Fruit fly (Drosophila melanogaster) whole organism, prepupa: ENCODE results near the gene CG32590.

Experiments
- Blimp-1 ChIP-seq: fragments of 200-800 bp; sonication (Bioruptor generic); optimal IDR thresholded peaks from 3 replicates; lab custom pipeline; 2017; ENCODE audit warnings: missing biosample characterization, missing genetic modification characterization, mild to moderate bottlenecking, moderate library complexity, missing genetic modification reagents
- CG10631 ChIP-seq: fragments of 200-800 bp; sonication (Bioruptor generic); optimal IDR thresholded peaks from 2 replicates; lab custom pipeline; 2016; ENCODE audit warnings: missing biosample characterization, missing genetic modification characterization
- CG10669 ChIP-seq: fragments of 200-800 bp; sonication (Bioruptor generic); optimal IDR thresholded peaks from 3 replicates; lab custom pipeline; 2018; ENCODE audit warnings: missing biosample characterization, mild to moderate bottlenecking, missing genetic modification characterization, moderate library complexity
- CG11762 ChIP-seq: fragments of 200-800 bp; sonication (Bioruptor generic); optimal IDR thresholded peaks from 3 replicates; lab custom pipeline; 2016; ENCODE audit warnings: missing biosample characterization, missing genetic modification characterization; ENCODE audit not compliant: insufficient read depth
- CG11902 ChIP-seq: fragments of 200-800 bp; sonication (Bioruptor generic); optimal IDR thresholded peaks from 3 replicates; lab custom pipeline; 2016; ENCODE audit warnings: missing biosample characterization, missing genetic modification characterization
- CG1621 ChIP-seq: fragments of 200-800 bp; sonication (Bioruptor generic); optimal IDR thresholded peaks from 3 replicates; lab custom pipeline; 2018; ENCODE audit warnings: missing biosample characterization, mild to moderate bottlenecking, missing genetic modification characterization
- CG16779 ChIP-seq: fragments of 200-800 bp; sonication (Bioruptor generic); optimal IDR thresholded peaks from 3 replicates; lab custom pipeline; 2017; ENCODE audit warnings: missing biosample characterization, mild to moderate bottlenecking, missing genetic modification characterization
- CG3032 ChIP-seq: fragments of 200-800 bp; optimal IDR thresholded peaks from 2 replicates; lab custom pipeline; 2019; ENCODE audit warnings: missing biosample characterization, mild to moderate bottlenecking, missing genetic modification characterization, moderate library complexity
- CG31627 ChIP-seq: fragments of 200-800 bp; sonication (Bioruptor generic); optimal IDR thresholded peaks from 3 replicates; lab custom pipeline; 2016; ENCODE audit warnings: missing biosample characterization, missing genetic modification characterization
- CG32006 ChIP-seq: fragments of 200-800 bp; sonication (Bioruptor generic); optimal IDR thresholded peaks from 3 replicates; lab custom pipeline; 2017; ENCODE audit warnings: missing biosample characterization, mild to moderate bottlenecking, missing genetic modification characterization
- CG34406 ChIP-seq: fragments of 200-800 bp; sonication (Bioruptor generic); optimal IDR thresholded peaks from 3 replicates; lab custom pipeline; 2016; ENCODE audit warnings: missing biosample characterization, missing genetic modification characterization
- CG3919 ChIP-seq: fragments of 200-800 bp; sonication (Bioruptor generic); optimal IDR thresholded peaks from 3 replicates; lab custom pipeline; 2016; ENCODE audit warnings: missing biosample characterization, missing genetic modification characterization
- CG4318 ChIP-seq: fragments of 200-800 bp; sonication (Bioruptor generic); optimal IDR thresholded peaks from 3 replicates; lab custom pipeline; 2017; ENCODE audit warnings: missing biosample characterization, mild to moderate bottlenecking, missing genetic modification characterization
- CG6163 ChIP-seq: fragments of 200-800 bp; sonication (Bioruptor generic); IDR thresholded peaks from 3 replicates; pipeline ENCODE4 v1.3.6; 2022; ENCODE audit warnings: missing biosample characterization, missing genetic modification characterization
- CG6276 ChIP-seq: fragments of 200-800 bp; sonication (Bioruptor generic); optimal IDR thresholded peaks from 2 replicates; lab custom pipeline; 2017; ENCODE audit warnings: missing biosample characterization, mild to moderate bottlenecking, missing genetic modification characterization
- CG6792 ChIP-seq: fragments of 200-800 bp; sonication (Bioruptor generic); optimal IDR thresholded peaks from 3 replicates; lab custom pipeline; 2016; ENCODE audit warnings: missing biosample characterization, missing genetic modification characterization
- CG6808 ChIP-seq: fragments of 200-800 bp; sonication (Bioruptor generic); optimal IDR thresholded peaks from 3 replicates; lab custom pipeline; 2017; ENCODE audit warnings: missing biosample characterization, missing genetic modification characterization, mild to moderate bottlenecking, moderate library complexity, missing genetic modification reagents
- CG7368 ChIP-seq: fragments of 200-800 bp; sonication (Bioruptor generic); optimal IDR thresholded peaks from 3 replicates; lab custom pipeline; 2016; ENCODE audit warnings: missing biosample characterization, missing genetic modification characterization
- CG8119 ChIP-seq: fragments of 200-800 bp; sonication (Bioruptor generic); IDR thresholded peaks from 3 replicates; pipeline ENCODE4 v1.3.6; 2022; ENCODE audit warnings: missing biosample characterization, missing genetic modification characterization
- CG8319 ChIP-seq: fragments of 200-800 bp; sonication (Bioruptor generic); optimal IDR thresholded peaks from 3 replicates; lab custom pipeline; 2016; ENCODE audit warnings: missing biosample characterization, missing genetic modification characterization
- CG8632 ChIP-seq: fragments of 200-800 bp; sonication (Bioruptor generic); optimal IDR thresholded peaks from 3 replicates; lab custom pipeline; 2016; ENCODE audit warnings: missing biosample characterization, missing genetic modification characterization
- Eip75B ChIP-seq: fragments of 200-800 bp; sonication (Bioruptor generic); optimal IDR thresholded peaks from 3 replicates; lab custom pipeline; 2016; ENCODE audit warnings: missing biosample characterization, missing genetic modification characterization
- Eip78C ChIP-seq: fragments of 200-800 bp; sonication (Bioruptor generic); peaks from one replicate; lab custom pipeline; 2016; ENCODE audit warnings: missing biosample characterization, missing genetic modification characterization
- Ets21C ChIP-seq: fragments of 200-800 bp; sonication (Bioruptor generic); optimal IDR thresholded peaks from 3 replicates; lab custom pipeline; 2016; ENCODE audit warnings: missing biosample characterization, missing genetic modification characterization
- Gug ChIP-seq: fragments of 200-800 bp; sonication (Bioruptor generic); IDR thresholded peaks from 2 replicates; pipeline ENCODE4 v1.3.6; 2022; ENCODE audit warnings: missing biosample characterization, missing genetic modification characterization
- Hr38 ChIP-seq: sonication (Bioruptor generic); optimal IDR thresholded peaks from 2 replicates; lab custom pipeline; 2016; ENCODE audit warnings: missing biosample characterization, missing genetic modification characterization
- Hr39 ChIP-seq: fragments of 200-800 bp; sonication (Bioruptor generic); optimal IDR thresholded peaks from 2 replicates; lab custom pipeline; 2016; ENCODE audit warnings: missing biosample characterization, missing genetic modification characterization
- Hr4 ChIP-seq: fragments of 200-800 bp; sonication (Bioruptor generic); optimal IDR thresholded peaks from 3 replicates; lab custom pipeline; 2016; ENCODE audit warnings: missing biosample characterization, missing genetic modification characterization
- Lpt ChIP-seq: fragments of 200-800 bp; sonication (Bioruptor generic); optimal IDR thresholded peaks from 3 replicates; lab custom pipeline; 2016; ENCODE audit warnings: missing biosample characterization, missing genetic modification characterization
- Met ChIP-seq: fragments of 200-800 bp; sonication (Bioruptor generic); optimal IDR thresholded peaks from 3 replicates; lab custom pipeline; 2016; ENCODE audit warnings: missing biosample characterization, missing genetic modification characterization
- OdsH ChIP-seq: fragments of 200-800 bp; sonication (Bioruptor generic); optimal IDR thresholded peaks from 3 replicates; lab custom pipeline; 2016; ENCODE audit warnings: missing biosample characterization, missing genetic modification characterization
- Sox102F ChIP-seq: fragments of 200-800 bp; sonication (Bioruptor generic); optimal IDR thresholded peaks from 2 replicates; lab custom pipeline; 2016; ENCODE audit warnings: missing biosample characterization, mild to moderate bottlenecking, missing genetic modification characterization
- Sox14 ChIP-seq: fragments of 200-800 bp; sonication (Bioruptor generic); optimal IDR thresholded peaks from 3 replicates; lab custom pipeline; 2016; ENCODE audit warnings: missing biosample characterization, missing genetic modification characterization
- Sox15 ChIP-seq: fragments of 200-800 bp; sonication (Bioruptor generic); optimal IDR thresholded peaks from 3 replicates; lab custom pipeline; 2016; ENCODE audit warnings: missing biosample characterization, missing genetic modification characterization
- achi ChIP-seq: fragments of 200-800 bp; sonication (Bioruptor generic); optimal IDR thresholded peaks from 3 replicates; lab custom pipeline; 2016; ENCODE audit warnings: missing biosample characterization, missing genetic modification characterization
- acj6 ChIP-seq: fragments of 200-800 bp; sonication (Bioruptor generic); optimal IDR thresholded peaks from 3 replicates; lab custom pipeline; 2016; ENCODE audit warnings: missing biosample characterization, missing genetic modification characterization
- cyc ChIP-seq: fragments of 200-800 bp; sonication (Bioruptor generic); optimal IDR thresholded peaks from 3 replicates; lab custom pipeline; 2016; ENCODE audit warnings: missing biosample characterization, missing genetic modification characterization
- dac ChIP-seq: fragments of 200-800 bp; sonication (Bioruptor generic); optimal IDR thresholded peaks from 2 replicates; lab custom pipeline; 2017; ENCODE audit warnings: missing biosample characterization, mild to moderate bottlenecking, missing genetic modification characterization
- dsx ChIP-seq: fragments of 200-800 bp; optimal IDR thresholded peaks from 3 replicates; lab custom pipeline; 2019; ENCODE audit warnings: missing biosample characterization, mild to moderate bottlenecking, missing genetic modification characterization, moderate library complexity; ENCODE audit not compliant: poor library complexity, severe bottlenecking
- eg ChIP-seq: fragments of 200-800 bp; sonication (Bioruptor generic); IDR thresholded peaks from 3 replicates; pipeline ENCODE4 v1.3.6; 2022; ENCODE audit warnings: missing biosample characterization, missing genetic modification characterization
- esn ChIP-seq: fragments of 200-800 bp; sonication (Bioruptor generic); optimal IDR thresholded peaks from 2 replicates; lab custom pipeline; 2016; ENCODE audit warnings: missing biosample characterization, mild to moderate bottlenecking, missing genetic modification characterization, moderate library complexity
- fd85E ChIP-seq: fragments of 200-800 bp; sonication (Bioruptor generic); optimal IDR thresholded peaks from 3 replicates; lab custom pipeline; 2016; ENCODE audit warnings: missing biosample characterization, missing genetic modification characterization
- lz ChIP-seq: fragments of 200-800 bp; sonication (Bioruptor generic); optimal IDR thresholded peaks from 3 replicates; lab custom pipeline; 2016; ENCODE audit warnings: missing biosample characterization, missing genetic modification characterization
- pdm3 ChIP-seq: fragments of 200-800 bp; sonication (Bioruptor generic); optimal IDR thresholded peaks from 3 replicates; lab custom pipeline; 2016; ENCODE audit warnings: missing biosample characterization, missing genetic modification characterization
- spab ChIP-seq: fragments of 200-800 bp; sonication (Bioruptor generic); optimal IDR thresholded peaks from 2 replicates; lab custom pipeline; 2017; ENCODE audit warnings: missing biosample characterization, mild to moderate bottlenecking, missing genetic modification characterization, missing genetic modification reagents
- ss ChIP-seq, 2 experiments: fragments of 200-800 bp; sonication (Bioruptor generic); optimal IDR thresholded peaks; 2 replicates in 1 of 2; 3 replicates in 1 of 2; lab custom pipeline; 2017 to 2018; ENCODE audit warnings: mild to moderate bottlenecking in 2 of 2, missing biosample characterization in 2 of 2, missing genetic modification characterization in 2 of 2, moderate library complexity in 1 of 2
- svp ChIP-seq: fragments of 200-800 bp; sonication (Bioruptor generic); peaks from one replicate; lab custom pipeline; 2016; ENCODE audit warnings: missing biosample characterization, missing genetic modification characterization
- topi ChIP-seq: fragments of 200-800 bp; sonication (Bioruptor generic); optimal IDR thresholded peaks from 3 replicates; lab custom pipeline; 2016; ENCODE audit warnings: missing biosample characterization, missing genetic modification characterization
- vri ChIP-seq: fragments of 200-800 bp; sonication (Bioruptor generic); optimal IDR thresholded peaks from 3 replicates; lab custom pipeline; 2016; ENCODE audit warnings: missing biosample characterization, mild to moderate bottlenecking, missing genetic modification characterization

The CG32590 gene

DNA sequence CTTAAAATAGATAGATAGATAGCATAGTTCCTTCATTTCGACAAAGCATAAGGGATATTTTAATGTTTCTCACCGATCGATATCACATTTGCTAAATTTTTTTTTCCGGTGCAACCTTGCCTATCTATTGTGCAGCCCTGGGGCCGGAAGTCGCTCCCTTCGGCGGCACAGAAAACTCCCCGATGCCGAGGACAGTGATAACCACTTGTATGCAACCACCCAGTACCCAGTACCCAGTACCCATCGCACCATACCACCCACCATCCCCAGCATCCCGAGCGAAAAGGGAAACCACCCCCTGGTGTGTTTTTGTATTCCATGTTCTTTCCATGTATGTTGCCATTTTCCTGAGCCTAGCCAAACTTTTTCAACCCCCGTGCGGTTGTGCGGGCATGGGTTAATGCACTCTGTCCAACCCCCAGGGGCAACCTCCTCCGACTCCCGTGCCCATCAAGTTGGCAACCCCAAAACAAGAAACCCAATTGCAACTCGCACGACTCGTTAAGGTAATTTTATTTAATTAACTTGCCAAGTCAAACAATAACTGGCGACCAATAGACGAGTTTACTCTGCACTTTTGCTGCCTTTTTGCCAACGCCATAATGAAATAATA is 3.1 kb upstream of the CG32590 start:
- TF ChIP-seq Lpt (GFP tag; lab: Kevin White, UChicago) (no peak), ss (GFP tag; optimal IDR thresholded peaks at IDR 0.05; lab: Kevin White, UChicago) (no peak), svp (peak; percentile 30), vri (no peak)

DNA sequence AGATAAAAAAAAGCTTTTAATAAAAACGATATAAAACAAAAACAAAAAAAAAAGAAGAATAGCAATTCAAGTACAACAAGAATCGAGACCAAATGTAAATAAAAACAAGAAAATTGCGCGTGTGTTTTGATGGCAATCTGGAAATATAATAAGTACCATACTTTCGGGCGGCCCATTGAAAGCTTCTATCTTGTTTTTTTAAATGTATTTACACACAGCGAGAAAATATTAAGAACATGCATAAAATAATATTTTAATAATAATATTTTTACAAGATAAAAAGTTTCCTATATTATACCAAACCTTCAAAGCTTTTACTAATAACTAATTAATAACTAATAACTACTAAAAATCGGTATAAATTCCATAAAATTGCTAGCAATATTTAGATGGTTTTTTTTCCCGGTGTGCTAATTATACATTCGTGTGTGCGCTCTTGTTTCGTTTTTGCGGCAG is 1.5 kb upstream of the CG32590 start:
- TF ChIP-seq CG10631 (GFP tag; lab: Kevin White, UChicago) = peak; percentile 49
- no peak for TF ChIP-seq dac (GFP tag; lab: Kevin White, UChicago)
- no peak for TF ChIP-seq Gug
- peak; percentile 36 for TF ChIP-seq acj6 (GFP tag; lab: Kevin White, UChicago)
- TF ChIP-seq CG1621 = peak; percentile 37
- peak; percentile 26 for TF ChIP-seq CG6792 (GFP tag; lab: Kevin White, UChicago)
- peak; percentile 64 to 73 for TF ChIP-seq ss (GFP tag; optimal IDR thresholded peaks at IDR 0.05; lab: Kevin White, UChicago)
- peak; percentile 43 for TF ChIP-seq CG16779 (tag; lab: Kevin White, UChicago)
- TF ChIP-seq Sox102F (GFP tag; lab: Kevin White, UChicago) = peak; percentile 11
- TF ChIP-seq spab = peak; percentile 52
- TF ChIP-seq topi (GFP tag; lab: Kevin White, UChicago) = peak; percentile 5
- peak; percentile 38 for TF ChIP-seq dsx (GFP tag; lab: Kevin White, UChicago)
- TF ChIP-seq CG8119 (GFP tag; lab: Robert Waterston, UW) = no peak; the same call in 1 of the 3 replicates
- no peak for TF ChIP-seq Hr38 (GFP tag; lab: Kevin White, UChicago)
- TF ChIP-seq Ets21C = no peak
- no peak for TF ChIP-seq cyc (GFP tag; lab: Kevin White, UChicago)
- peak; percentile 51 for TF ChIP-seq CG10669 (GFP tag; lab: Kevin White, UChicago)
- peak; percentile 35 for TF ChIP-seq achi (GFP tag; lab: Kevin White, UChicago)
- TF ChIP-seq CG6163 (GFP tag; lab: Robert Waterston, UW) = peak; percentile 56; the same call in 2 of the 3 replicates
- TF ChIP-seq fd85E (GFP tag; lab: Kevin White, UChicago) = no peak
- peak; percentile 70 for TF ChIP-seq CG6808 (GFP tag; lab: Kevin White, UChicago)
- no peak for TF ChIP-seq CG11762
- peak; percentile 39 for TF ChIP-seq CG3032 (tag; lab: Kevin White, UChicago)
- peak; percentile 15 for TF ChIP-seq Lpt (GFP tag; lab: Kevin White, UChicago)
- TF ChIP-seq OdsH = peak; percentile 42
- TF ChIP-seq Blimp-1 = no peak
- TF ChIP-seq eg (GFP tag; lab: Robert Waterston, UW) = peak; percentile 51; the same call in 1 of the 3 replicates
- TF ChIP-seq CG8632 = peak; percentile 54
- TF ChIP-seq CG34406 (GFP tag; lab: Kevin White, UChicago) = peak; percentile 37
- TF ChIP-seq Hr4 (GFP tag; lab: Kevin White, UChicago) = no peak
- peak; percentile 31 for TF ChIP-seq esn (GFP tag; lab: Kevin White, UChicago)
- no peak for TF ChIP-seq Sox14 (GFP tag; lab: Kevin White, UChicago)
- TF ChIP-seq CG8319 (GFP tag; lab: Kevin White, UChicago) = no peak
- peak; percentile 20 for TF ChIP-seq CG4318 (GFP tag; lab: Kevin White, UChicago)
- TF ChIP-seq CG11902 (GFP tag; lab: Kevin White, UChicago) = no peak
- peak; percentile 52 for TF ChIP-seq Eip75B (GFP tag; lab: Kevin White, UChicago)
- no peak for TF ChIP-seq CG31627
- no peak for TF ChIP-seq Hr39
- peak; percentile 52 for TF ChIP-seq CG32006
- TF ChIP-seq CG7368 (GFP tag; lab: Kevin White, UChicago) = no peak
- TF ChIP-seq Met (GFP tag; lab: Kevin White, UChicago) = peak; percentile 5
- TF ChIP-seq Sox15 (GFP tag; lab: Kevin White, UChicago) = no peak
- peak; percentile 17 for TF ChIP-seq CG3919 (GFP tag; lab: Kevin White, UChicago)
- peak; percentile 36 for TF ChIP-seq CG6276 (GFP tag; lab: Kevin White, UChicago)
- TF ChIP-seq lz (GFP tag; lab: Kevin White, UChicago) = no peak
- TF ChIP-seq pdm3 = peak; percentile 28
- TF ChIP-seq Eip78C (GFP tag; lab: Kevin White, UChicago) = peak; percentile 90
